Worm (Caenorhabditis elegans): ENCODE measurements around the gene col-176.
A peak's percentile ranks its signal among the peaks of the same experiment; 100 is the strongest.

Gene col-176

ce11 chrX:10078089-10078488 is 692 bp downstream of the col-176 start:
- TF ChIP-seq isw-1 (GFP tag; IDR thresholded peaks at IDR 0.05) = no peak
- peak; percentile 79 for TF ChIP-seq ceh-8 (GFP tag; optimal IDR thresholded peaks at IDR 0.05)
- no peak for TF ChIP-seq efl-1 (optimal IDR thresholded peaks at IDR 0.05)
- peak in 1 of 2 experiments; percentile 81 for TF ChIP-seq efl-1 (GFP tag; optimal IDR thresholded peaks at IDR 0.05 in 1 of 2)

- TF ChIP-seq tbx-2 (tag; optimal IDR thresholded peaks at IDR 0.05) = peak; percentile 11
- TF ChIP-seq Y116A8C.19 (tag; optimal IDR thresholded peaks at IDR 0.05; ENCODE audit: borderline replicate concordance) = no peak
- peak; percentile 64 for TF ChIP-seq aly-2 (tag; optimal IDR thresholded peaks at IDR 0.05)
- TF ChIP-seq unc-62 (GFP tag; optimal IDR thresholded peaks at IDR 0.05) = no peak
These were observed 1.2 kb downstream of the col-176 start for ce11 chrX:10078637-10079036.

ce11 chrX:10079230-10079629 is 1.8 kb downstream of the col-176 start:
- TF ChIP-seq lin-14 (GFP tag; optimal IDR thresholded peaks at IDR 0.05) (peak; percentile 18), sup-37 (GFP tag; optimal IDR thresholded peaks at IDR 0.05) (no peak)

ce11 chrX:10081077-10081476 is 3.7 kb downstream of the col-176 start:
- TF ChIP-seq blmp-1 (tag; optimal IDR thresholded peaks at IDR 0.05) (no peak), pax-3 (tag; optimal IDR thresholded peaks at IDR 0.05) (no peak), ceh-8 (GFP tag; optimal IDR thresholded peaks at IDR 0.05) (no peak), nhr-19 (GFP tag; conservative IDR thresholded peaks at IDR 0.05) (no peak), efl-3 (GFP tag; optimal IDR thresholded peaks at IDR 0.05) (no peak), ama-1 (optimal IDR thresholded peaks at IDR 0.05) (no peak), xbp-1 (tag; optimal IDR thresholded peaks at IDR 0.05) (no peak), irx-1 (tag; optimal IDR thresholded peaks at IDR 0.05) (no peak), sptf-1 (tag; optimal IDR thresholded peaks at IDR 0.05) (no peak), unc-30 (tag; optimal IDR thresholded peaks at IDR 0.05) (no peak), unc-130 (tag; optimal IDR thresholded peaks at IDR 0.05) (no peak), tlp-1 (tag; optimal IDR thresholded peaks at IDR 0.05) (no peak), unc-98 (GFP tag; IDR thresholded peaks at IDR 0.05) (no peak), C34B4.2 (tag; optimal IDR thresholded peaks at IDR 0.05) (no peak), lin-35 (GFP tag; optimal IDR thresholded peaks at IDR 0.05) (no peak)

- no peak for TF ChIP-seq mab-9 (GFP tag; IDR thresholded peaks at IDR 0.05)
- no peak for TF ChIP-seq elt-2 (tag; optimal IDR thresholded peaks at IDR 0.05)
- TF ChIP-seq efl-1 (optimal IDR thresholded peaks at IDR 0.05) = no peak
- TF ChIP-seq efl-1 (GFP tag; optimal IDR thresholded peaks at IDR 0.05 in 1 of 2) = peak in 1 of 2 experiments; percentile 7
- TF ChIP-seq unc-130 (tag; optimal IDR thresholded peaks at IDR 0.05) = no peak
These were observed 5.9 kb downstream of the col-176 start for ce11 chrX:10083272-10083671.

ce11 chrX:10084050-10084672 is 6.8 kb downstream of the col-176 start, which contains the start of gene W07E11.1:
W07E11.1 (plus strand) TSS chrX:10084622.
- TF ChIP-seq egl-27 (tag; optimal IDR thresholded peaks at IDR 0.05) (no peak), nhr-237 (tag; optimal IDR thresholded peaks at IDR 0.05) (no peak), isw-1 (GFP tag; IDR thresholded peaks at IDR 0.05) (no peak), mdl-1 (tag; optimal IDR thresholded peaks at IDR 0.05) (peak in 1 of 2 experiments; percentile 39), efl-1 (optimal IDR thresholded peaks at IDR 0.05) (no peak), efl-1 (GFP tag; optimal IDR thresholded peaks at IDR 0.05 in 1 of 2) (peak in 1 of 2 experiments; percentile 82), fkh-10 (GFP tag; optimal IDR thresholded peaks at IDR 0.05) (no peak), nhr-19 (GFP tag; conservative IDR thresholded peaks at IDR 0.05) (peak; percentile 44; the same call in 1 of the 2 replicates), elt-3 (tag; optimal IDR thresholded peaks at IDR 0.05) (peak in 3 of 6 experiments; percentile 25 to 76 (median 25)), hlh-4 (tag; optimal IDR thresholded peaks at IDR 0.05) (no peak), lsy-2 (tag; optimal IDR thresholded peaks at IDR 0.05) (peak in 1 of 2 experiments; percentile 17), dsc-1 (tag; optimal IDR thresholded peaks at IDR 0.05) (no peak), blmp-1 (tag; optimal IDR thresholded peaks at IDR 0.05) (peak; percentile 35), C04F5.9 (tag; optimal IDR thresholded peaks at IDR 0.05) (no peak), nhr-20 (tag; optimal IDR thresholded peaks at IDR 0.05) (peak; percentile 72), unc-86 (tag; optimal IDR thresholded peaks at IDR 0.05) (no peak), xbp-1 (tag; optimal IDR thresholded peaks at IDR 0.05) (no peak), lin-35 (GFP tag; optimal IDR thresholded peaks at IDR 0.05) (peak in 1 of 2 experiments; percentile 66), ceh-82 (tag; optimal IDR thresholded peaks at IDR 0.05) (no peak), pax-3 (tag; optimal IDR thresholded peaks at IDR 0.05) (no peak), nhr-90 (tag; optimal IDR thresholded peaks at IDR 0.05; ENCODE audit: poor library complexity) (peak; percentile 68), C34B4.2 (tag; optimal IDR thresholded peaks at IDR 0.05) (no peak), ama-1 (optimal IDR thresholded peaks at IDR 0.05) (no peak), lin-14 (GFP tag; optimal IDR thresholded peaks at IDR 0.05) (peak; percentile 34), elt-2 (tag; optimal IDR thresholded peaks at IDR 0.05) (peak; percentile 98), nhr-71 (tag; optimal IDR thresholded peaks at IDR 0.05) (peak; percentile 63), snu-23 (GFP tag; optimal IDR thresholded peaks at IDR 0.05) (peak; percentile 2)
